Worm (Caenorhabditis elegans) whole organism, L4/young adult: Measurements from ENCODE around the gene cnk-1.

Experiments used
- W03F9.2 ChIP-seq: fragments of 150-350 bp; optimal IDR thresholded peaks from 2 replicates; lab custom pipeline; 2014; ENCODE audit warnings: missing biosample characterization, missing genetic modification characterization
- dao-5 ChIP-seq: sonication (generic microtip); optimal IDR thresholded peaks from 2 replicates; lab custom pipeline; 2016; ENCODE audit warnings: missing genotype, missing genetic modification characterization, moderate library complexity, missing compliant biosample characterization
- him-1 ChIP-seq: sonication (generic microtip); optimal IDR thresholded peaks from 2 replicates; lab custom pipeline; 2016; ENCODE audit warnings: missing genotype, missing genetic modification reagents, missing genetic modification characterization, missing compliant biosample characterization

- TF ChIP-seq W03F9.2 (tag; lab: Kevin White, UChicago) (no peak), him-1 (tag; lab: Kevin White, UChicago) (no peak), dao-5 (tag; lab: Kevin White, UChicago) (no peak)
These were observed 17.7 kb upstream of the cnk-1 start for ce11 chrIII:10253334-10253733.
